Fruit fly (Drosophila melanogaster) whole organism, prepupa: Measurements from ENCODE around the gene CG15880.

Experiments used
- Blimp-1 ChIP-seq: fragments of 200-800 bp; sonication (Bioruptor generic); optimal IDR thresholded peaks from 3 replicates; lab custom pipeline; 2017; ENCODE audit warnings: missing biosample characterization, missing genetic modification characterization, mild to moderate bottlenecking, moderate library complexity, missing genetic modification reagents
- CG10631 ChIP-seq: fragments of 200-800 bp; sonication (Bioruptor generic); optimal IDR thresholded peaks from 2 replicates; lab custom pipeline; 2016; ENCODE audit warnings: missing biosample characterization, missing genetic modification characterization
- CG10669 ChIP-seq: fragments of 200-800 bp; sonication (Bioruptor generic); optimal IDR thresholded peaks from 3 replicates; lab custom pipeline; 2018; ENCODE audit warnings: missing biosample characterization, mild to moderate bottlenecking, missing genetic modification characterization, moderate library complexity
- CG11294 ChIP-seq: fragments of 200-800 bp; sonication (Bioruptor generic); IDR thresholded peaks from 2 replicates; pipeline ENCODE4 v1.3.6; 2022; ENCODE audit warnings: missing biosample characterization, missing genetic modification characterization
- CG11762 ChIP-seq: fragments of 200-800 bp; sonication (Bioruptor generic); optimal IDR thresholded peaks from 3 replicates; lab custom pipeline; 2016; ENCODE audit warnings: missing biosample characterization, missing genetic modification characterization; ENCODE audit not compliant: insufficient read depth
- CG11902 ChIP-seq: fragments of 200-800 bp; sonication (Bioruptor generic); optimal IDR thresholded peaks from 3 replicates; lab custom pipeline; 2016; ENCODE audit warnings: missing biosample characterization, missing genetic modification characterization
- CG15336 ChIP-seq: fragments of 200-800 bp; sonication (Bioruptor generic); IDR thresholded peaks from 2 replicates; pipeline ENCODE4 v1.3.6; 2022; ENCODE audit warnings: missing biosample characterization, missing genetic modification characterization
- CG1621 ChIP-seq: fragments of 200-800 bp; sonication (Bioruptor generic); optimal IDR thresholded peaks from 3 replicates; lab custom pipeline; 2018; ENCODE audit warnings: missing biosample characterization, mild to moderate bottlenecking, missing genetic modification characterization
- CG16779 ChIP-seq: fragments of 200-800 bp; sonication (Bioruptor generic); optimal IDR thresholded peaks from 3 replicates; lab custom pipeline; 2017; ENCODE audit warnings: missing biosample characterization, mild to moderate bottlenecking, missing genetic modification characterization
- CG3032 ChIP-seq: fragments of 200-800 bp; optimal IDR thresholded peaks from 2 replicates; lab custom pipeline; 2019; ENCODE audit warnings: missing biosample characterization, mild to moderate bottlenecking, missing genetic modification characterization, moderate library complexity
- CG31627 ChIP-seq: fragments of 200-800 bp; sonication (Bioruptor generic); optimal IDR thresholded peaks from 3 replicates; lab custom pipeline; 2016; ENCODE audit warnings: missing biosample characterization, missing genetic modification characterization
- CG32006 ChIP-seq: fragments of 200-800 bp; sonication (Bioruptor generic); optimal IDR thresholded peaks from 3 replicates; lab custom pipeline; 2017; ENCODE audit warnings: missing biosample characterization, mild to moderate bottlenecking, missing genetic modification characterization
- CG34406 ChIP-seq: fragments of 200-800 bp; sonication (Bioruptor generic); optimal IDR thresholded peaks from 3 replicates; lab custom pipeline; 2016; ENCODE audit warnings: missing biosample characterization, missing genetic modification characterization
- CG4318 ChIP-seq: fragments of 200-800 bp; sonication (Bioruptor generic); optimal IDR thresholded peaks from 3 replicates; lab custom pipeline; 2017; ENCODE audit warnings: missing biosample characterization, mild to moderate bottlenecking, missing genetic modification characterization
- CG6163 ChIP-seq: fragments of 200-800 bp; sonication (Bioruptor generic); IDR thresholded peaks from 3 replicates; pipeline ENCODE4 v1.3.6; 2022; ENCODE audit warnings: missing biosample characterization, missing genetic modification characterization
- CG6276 ChIP-seq: fragments of 200-800 bp; sonication (Bioruptor generic); optimal IDR thresholded peaks from 2 replicates; lab custom pipeline; 2017; ENCODE audit warnings: missing biosample characterization, mild to moderate bottlenecking, missing genetic modification characterization
- CG6792 ChIP-seq: fragments of 200-800 bp; sonication (Bioruptor generic); optimal IDR thresholded peaks from 3 replicates; lab custom pipeline; 2016; ENCODE audit warnings: missing biosample characterization, missing genetic modification characterization
- CG6808 ChIP-seq: fragments of 200-800 bp; sonication (Bioruptor generic); optimal IDR thresholded peaks from 3 replicates; lab custom pipeline; 2017; ENCODE audit warnings: missing biosample characterization, missing genetic modification characterization, mild to moderate bottlenecking, moderate library complexity, missing genetic modification reagents
- CG6854 ChIP-seq: fragments of 200-800 bp; sonication (Bioruptor generic); optimal IDR thresholded peaks from 2 replicates; lab custom pipeline; 2017; ENCODE audit warnings: missing biosample characterization, mild to moderate bottlenecking, missing genetic modification characterization
- CG7368 ChIP-seq: fragments of 200-800 bp; sonication (Bioruptor generic); optimal IDR thresholded peaks from 3 replicates; lab custom pipeline; 2016; ENCODE audit warnings: missing biosample characterization, missing genetic modification characterization
- CG8319 ChIP-seq: fragments of 200-800 bp; sonication (Bioruptor generic); optimal IDR thresholded peaks from 3 replicates; lab custom pipeline; 2016; ENCODE audit warnings: missing biosample characterization, missing genetic modification characterization
- CG8632 ChIP-seq: fragments of 200-800 bp; sonication (Bioruptor generic); optimal IDR thresholded peaks from 3 replicates; lab custom pipeline; 2016; ENCODE audit warnings: missing biosample characterization, missing genetic modification characterization
- CG9139 ChIP-seq: fragments of 200-800 bp; sonication (Bioruptor generic); optimal IDR thresholded peaks from 3 replicates; lab custom pipeline; 2017; ENCODE audit warnings: missing biosample characterization, mild to moderate bottlenecking, missing genetic modification characterization
- Eip78C ChIP-seq: fragments of 200-800 bp; sonication (Bioruptor generic); peaks from one replicate; lab custom pipeline; 2016; ENCODE audit warnings: missing biosample characterization, missing genetic modification characterization
- Ets21C ChIP-seq: fragments of 200-800 bp; sonication (Bioruptor generic); optimal IDR thresholded peaks from 3 replicates; lab custom pipeline; 2016; ENCODE audit warnings: missing biosample characterization, missing genetic modification characterization
- Hr38 ChIP-seq: sonication (Bioruptor generic); optimal IDR thresholded peaks from 2 replicates; lab custom pipeline; 2016; ENCODE audit warnings: missing biosample characterization, missing genetic modification characterization
- Hr39 ChIP-seq: fragments of 200-800 bp; sonication (Bioruptor generic); optimal IDR thresholded peaks from 2 replicates; lab custom pipeline; 2016; ENCODE audit warnings: missing biosample characterization, missing genetic modification characterization
- Hr4 ChIP-seq: fragments of 200-800 bp; sonication (Bioruptor generic); optimal IDR thresholded peaks from 3 replicates; lab custom pipeline; 2016; ENCODE audit warnings: missing biosample characterization, missing genetic modification characterization
- Lpt ChIP-seq: fragments of 200-800 bp; sonication (Bioruptor generic); optimal IDR thresholded peaks from 3 replicates; lab custom pipeline; 2016; ENCODE audit warnings: missing biosample characterization, missing genetic modification characterization
- OdsH ChIP-seq: fragments of 200-800 bp; sonication (Bioruptor generic); optimal IDR thresholded peaks from 3 replicates; lab custom pipeline; 2016; ENCODE audit warnings: missing biosample characterization, missing genetic modification characterization
- Smox ChIP-seq: fragments of 200-800 bp; sonication (Bioruptor generic); optimal IDR thresholded peaks from 3 replicates; lab custom pipeline; 2016; ENCODE audit warnings: missing biosample characterization, missing genetic modification characterization
- Sox102F ChIP-seq: fragments of 200-800 bp; sonication (Bioruptor generic); optimal IDR thresholded peaks from 2 replicates; lab custom pipeline; 2016; ENCODE audit warnings: missing biosample characterization, mild to moderate bottlenecking, missing genetic modification characterization
- Sox15 ChIP-seq: fragments of 200-800 bp; sonication (Bioruptor generic); optimal IDR thresholded peaks from 3 replicates; lab custom pipeline; 2016; ENCODE audit warnings: missing biosample characterization, missing genetic modification characterization
- achi ChIP-seq: fragments of 200-800 bp; sonication (Bioruptor generic); optimal IDR thresholded peaks from 3 replicates; lab custom pipeline; 2016; ENCODE audit warnings: missing biosample characterization, missing genetic modification characterization
- acj6 ChIP-seq: fragments of 200-800 bp; sonication (Bioruptor generic); optimal IDR thresholded peaks from 3 replicates; lab custom pipeline; 2016; ENCODE audit warnings: missing biosample characterization, missing genetic modification characterization
- dsx ChIP-seq: fragments of 200-800 bp; optimal IDR thresholded peaks from 3 replicates; lab custom pipeline; 2019; ENCODE audit warnings: missing biosample characterization, mild to moderate bottlenecking, missing genetic modification characterization, moderate library complexity; ENCODE audit not compliant: poor library complexity, severe bottlenecking
- eg ChIP-seq: fragments of 200-800 bp; sonication (Bioruptor generic); IDR thresholded peaks from 3 replicates; pipeline ENCODE4 v1.3.6; 2022; ENCODE audit warnings: missing biosample characterization, missing genetic modification characterization
- esn ChIP-seq: fragments of 200-800 bp; sonication (Bioruptor generic); optimal IDR thresholded peaks from 2 replicates; lab custom pipeline; 2016; ENCODE audit warnings: missing biosample characterization, mild to moderate bottlenecking, missing genetic modification characterization, moderate library complexity
- fd85E ChIP-seq: fragments of 200-800 bp; sonication (Bioruptor generic); optimal IDR thresholded peaks from 3 replicates; lab custom pipeline; 2016; ENCODE audit warnings: missing biosample characterization, missing genetic modification characterization
- fkh ChIP-seq: fragments of 200-800 bp; sonication (Bioruptor generic); optimal IDR thresholded peaks from 3 replicates; lab custom pipeline; 2017; ENCODE audit warnings: missing biosample characterization, mild to moderate bottlenecking, missing genetic modification characterization, moderate library complexity
- lz ChIP-seq: fragments of 200-800 bp; sonication (Bioruptor generic); optimal IDR thresholded peaks from 3 replicates; lab custom pipeline; 2016; ENCODE audit warnings: missing biosample characterization, missing genetic modification characterization
- net ChIP-seq: fragments of 200-800 bp; sonication (Bioruptor generic); optimal IDR thresholded peaks from 3 replicates; lab custom pipeline; 2016; ENCODE audit warnings: missing biosample characterization, missing genetic modification characterization
- spab ChIP-seq: fragments of 200-800 bp; sonication (Bioruptor generic); optimal IDR thresholded peaks from 2 replicates; lab custom pipeline; 2017; ENCODE audit warnings: missing biosample characterization, mild to moderate bottlenecking, missing genetic modification characterization, missing genetic modification reagents
- svp ChIP-seq: fragments of 200-800 bp; sonication (Bioruptor generic); peaks from one replicate; lab custom pipeline; 2016; ENCODE audit warnings: missing biosample characterization, missing genetic modification characterization
- topi ChIP-seq: fragments of 200-800 bp; sonication (Bioruptor generic); optimal IDR thresholded peaks from 3 replicates; lab custom pipeline; 2016; ENCODE audit warnings: missing biosample characterization, missing genetic modification characterization
- vri ChIP-seq: fragments of 200-800 bp; sonication (Bioruptor generic); optimal IDR thresholded peaks from 3 replicates; lab custom pipeline; 2016; ENCODE audit warnings: missing biosample characterization, mild to moderate bottlenecking, missing genetic modification characterization

Gene CG15880

dm6 chr2L:847189-847987 is 29.6 kb upstream of the CG15880 start (continued):
- TF ChIP-seq acj6 (GFP tag; lab: Kevin White, UChicago) (peak; percentile 69), OdsH (GFP tag; lab: Kevin White, UChicago) (peak; percentile 68), CG8319 (GFP tag; lab: Kevin White, UChicago) (peak; percentile 27), eg (peak; percentile 52; the same call in 1 of the 3 replicates), achi (GFP tag; lab: Kevin White, UChicago) (peak; percentile 67), CG11762 (GFP tag; lab: Kevin White, UChicago) (peak; percentile 13), CG7368 (GFP tag; lab: Kevin White, UChicago) (no peak), dsx (GFP tag; lab: Kevin White, UChicago) (no peak), CG6163 (peak; percentile 45; the same call in 2 of the 3 replicates), CG15336 (GFP tag; lab: Robert Waterston, UW) (peak; percentile 67), CG16779 (tag; lab: Kevin White, UChicago) (no peak), Lpt (peak; percentile 26), CG6276 (GFP tag; lab: Kevin White, UChicago) (peak; percentile 71), svp (GFP tag; lab: Kevin White, UChicago) (peak; percentile 83), Eip78C (GFP tag; lab: Kevin White, UChicago) (peak; percentile 88), CG8632 (GFP tag; lab: Kevin White, UChicago) (peak; percentile 57), Smox (peak; percentile 44), Ets21C (GFP tag; lab: Kevin White, UChicago) (peak; percentile 18), lz (GFP tag; lab: Kevin White, UChicago) (peak; percentile 46), CG4318 (GFP tag; lab: Kevin White, UChicago) (peak; percentile 69), CG31627 (GFP tag; lab: Kevin White, UChicago) (peak; percentile 56), CG3032 (peak; percentile 37), Hr38 (GFP tag; lab: Kevin White, UChicago) (no peak), Blimp-1 (GFP tag; lab: Kevin White, UChicago) (no peak)

- TF ChIP-seq achi (GFP tag; lab: Kevin White, UChicago) (peak; percentile 64), net (GFP tag; lab: Kevin White, UChicago) (peak; percentile 61), CG16779 (tag; lab: Kevin White, UChicago) (peak; percentile 48), esn (GFP tag; lab: Kevin White, UChicago) (peak; percentile 66), Sox102F (peak; percentile 66), CG6792 (GFP tag; lab: Kevin White, UChicago) (peak; percentile 47), CG11902 (peak; percentile 6), fd85E (GFP tag; lab: Kevin White, UChicago) (no peak), Hr39 (peak; percentile 66), Ets21C (GFP tag; lab: Kevin White, UChicago) (peak; percentile 49), CG34406 (GFP tag; lab: Kevin White, UChicago) (peak; percentile 56), CG8319 (GFP tag; lab: Kevin White, UChicago) (peak; percentile 28), Hr4 (GFP tag; lab: Kevin White, UChicago) (peak; percentile 90), topi (GFP tag; lab: Kevin White, UChicago) (peak; percentile 61), CG1621 (tag; lab: Kevin White, UChicago) (peak; percentile 14), vri (GFP tag; lab: Kevin White, UChicago) (peak; percentile 58), CG6808 (GFP tag; lab: Kevin White, UChicago) (no peak), CG31627 (GFP tag; lab: Kevin White, UChicago) (peak; percentile 69), CG11294 (GFP tag; lab: Robert Waterston, UW) (peak; percentile 45; the same call in 1 of the 2 replicates), CG6276 (GFP tag; lab: Kevin White, UChicago) (peak; percentile 78), CG15336 (GFP tag; lab: Robert Waterston, UW) (peak; percentile 85), Sox15 (GFP tag; lab: Kevin White, UChicago) (peak; percentile 21), svp (GFP tag; lab: Kevin White, UChicago) (peak; percentile 76), CG9139 (no peak), CG10669 (GFP tag; lab: Kevin White, UChicago) (peak; percentile 24), lz (GFP tag; lab: Kevin White, UChicago) (peak; percentile 65), fkh (GFP tag; lab: Kevin White, UChicago) (peak; percentile 12), Blimp-1 (GFP tag; lab: Kevin White, UChicago) (peak; percentile 57), CG32006 (GFP tag; lab: Kevin White, UChicago) (peak; percentile 86), Smox (peak; percentile 62), CG6854 (GFP tag; lab: Kevin White, UChicago) (peak; percentile 32), spab (GFP tag; lab: Kevin White, UChicago) (no peak), CG10631 (GFP tag; lab: Kevin White, UChicago) (peak; percentile 32)
These were observed 28.6 kb upstream of the CG15880 start for dm6 chr2L:846167-846868.
